Worm (Caenorhabditis elegans) whole organism, mixed stage, embryonic: ENCODE measurements around the gene elo-1.

Source experiments
- M03D4.4 ChIP-seq: sonication (generic microtip); optimal IDR thresholded peaks from 2 replicates; lab custom pipeline; 2017; ENCODE audit warnings: mild to moderate bottlenecking, missing genetic modification characterization, missing compliant biosample characterization
- bed-3 ChIP-seq: fragments of 200-800 bp; sonication (Bioruptor generic); optimal IDR thresholded peaks from 3 replicates; lab custom pipeline; 2018; ENCODE audit warnings: mild to moderate bottlenecking, missing genetic modification characterization, moderate library complexity, missing compliant biosample characterization
- blmp-1 ChIP-seq: fragments of 150-350 bp; optimal IDR thresholded peaks from 2 replicates; lab custom pipeline; 2014; ENCODE audit warnings: missing biosample characterization, missing genetic modification characterization
- ceh-39 ChIP-seq: fragments of 150-350 bp; optimal IDR thresholded peaks from 2 replicates; lab custom pipeline; 2014; ENCODE audit warnings: missing biosample characterization, missing genetic modification characterization
- ceh-43 ChIP-seq: fragments of 200-800 bp; sonication (Bioruptor generic); optimal IDR thresholded peaks from 2 replicates; lab custom pipeline; 2018; ENCODE audit warnings: mild to moderate bottlenecking, missing genetic modification characterization, moderate library complexity, missing compliant biosample characterization
- ceh-83 ChIP-seq: fragments of 200-800 bp; sonication (Bioruptor generic); optimal IDR thresholded peaks from 2 replicates; lab custom pipeline; 2018; ENCODE audit warnings: mild to moderate bottlenecking, missing genetic modification characterization, missing compliant biosample characterization
- ces-1 ChIP-seq: fragments of 150-350 bp; optimal IDR thresholded peaks from 2 replicates; lab custom pipeline; 2014; ENCODE audit warnings: missing biosample characterization, missing genetic modification reagents, missing genetic modification characterization
- cnd-1 ChIP-seq: fragments of 200-800 bp; sonication (Bioruptor generic); optimal IDR thresholded peaks from 2 replicates; lab custom pipeline; 2018; ENCODE audit warnings: mild to moderate bottlenecking, missing genetic modification characterization, missing compliant biosample characterization
- drap-1 ChIP-seq: fragments of 200-800 bp; sonication (Bioruptor generic); optimal IDR thresholded peaks from 3 replicates; lab custom pipeline; 2018; ENCODE audit warnings: mild to moderate bottlenecking, missing genetic modification characterization, missing compliant biosample characterization
- elt-1 ChIP-seq: sonication (generic microtip); optimal IDR thresholded peaks from 2 replicates; lab custom pipeline; 2017; ENCODE audit warnings: missing genetic modification characterization, mild to moderate bottlenecking, missing compliant biosample characterization, antibody characterized with exemption, moderate library complexity, borderline replicate concordance; ENCODE audit not compliant: insufficient read depth
- elt-3 ChIP-seq: fragments of 150-350 bp; optimal IDR thresholded peaks from 2 replicates; lab custom pipeline; 2014; ENCODE audit warnings: missing biosample characterization, missing genetic modification characterization
- flh-1 ChIP-seq: fragments of 200-800 bp; sonication (Bioruptor generic); optimal IDR thresholded peaks from 2 replicates; lab custom pipeline; 2018; ENCODE audit warnings: mild to moderate bottlenecking, missing genetic modification characterization, moderate library complexity, missing compliant biosample characterization
- ham-2 ChIP-seq: fragments of 200-800 bp; sonication (Bioruptor generic); optimal IDR thresholded peaks from 2 replicates; lab custom pipeline; 2018; ENCODE audit warnings: mild to moderate bottlenecking, missing genetic modification characterization, missing compliant biosample characterization
- hlh-1 ChIP-seq: fragments of 150-350 bp; optimal IDR thresholded peaks from 2 replicates; lab custom pipeline; 2014; ENCODE audit warnings: missing biosample characterization, missing genetic modification reagents, missing genetic modification characterization
- lin-13 ChIP-seq: fragments of 150-350 bp; optimal IDR thresholded peaks from 2 replicates; lab custom pipeline; 2014; ENCODE audit warnings: missing biosample characterization, missing genetic modification characterization
- lin-32 ChIP-seq: fragments of 200-800 bp; sonication (Bioruptor generic); optimal IDR thresholded peaks from 2 replicates; lab custom pipeline; 2018; ENCODE audit warnings: mild to moderate bottlenecking, missing genetic modification characterization, missing compliant biosample characterization
- lsy-2 ChIP-seq: fragments of 150-350 bp; optimal IDR thresholded peaks from 2 replicates; lab custom pipeline; 2014; ENCODE audit warnings: missing biosample characterization, missing genetic modification characterization
- mab-5 ChIP-seq: fragments of 150-350 bp; optimal IDR thresholded peaks from 2 replicates; lab custom pipeline; 2014; ENCODE audit warnings: missing biosample characterization, missing genetic modification characterization
- mep-1 ChIP-seq: fragments of 150-350 bp; optimal IDR thresholded peaks from 2 replicates; lab custom pipeline; 2017; ENCODE audit warnings: missing biosample characterization, missing genetic modification reagents, missing genetic modification characterization, inconsistent platforms
- mls-2 ChIP-seq: sonication (generic microtip); optimal IDR thresholded peaks from 2 replicates; lab custom pipeline; 2016; ENCODE audit warnings: mild to moderate bottlenecking, missing genetic modification characterization, moderate library complexity, missing compliant biosample characterization
- nhr-12 ChIP-seq: fragments of 150-350 bp; optimal IDR thresholded peaks from 2 replicates; lab custom pipeline; 2014; ENCODE audit warnings: missing biosample characterization, missing genetic modification characterization
- nhr-2 ChIP-seq: fragments of 150-350 bp; optimal IDR thresholded peaks from 2 replicates; lab custom pipeline; 2014; ENCODE audit warnings: missing biosample characterization, missing genetic modification characterization
- nhr-237 ChIP-seq: fragments of 150-350 bp; optimal IDR thresholded peaks from 2 replicates; lab custom pipeline; 2014; ENCODE audit warnings: missing biosample characterization, missing genetic modification characterization
- nhr-28 ChIP-seq: fragments of 150-350 bp; optimal IDR thresholded peaks from 2 replicates; lab custom pipeline; 2014; ENCODE audit warnings: missing biosample characterization, missing genetic modification characterization
- nhr-76 ChIP-seq: sonication (generic microtip); optimal IDR thresholded peaks from 2 replicates; lab custom pipeline; 2017; ENCODE audit warnings: missing biosample characterization, missing genetic modification characterization
- pha-4 ChIP-seq: fragments of 150-350 bp; optimal IDR thresholded peaks from 2 replicates; lab custom pipeline; 2018; ENCODE audit warnings: missing biosample characterization, missing genetic modification reagents, missing genetic modification characterization
- sem-2 ChIP-seq: fragments of 200-800 bp; sonication (Bioruptor generic); optimal IDR thresholded peaks from 2 replicates; lab custom pipeline; 2018; ENCODE audit warnings: mild to moderate bottlenecking, missing genetic modification characterization, missing compliant biosample characterization
- snpc-4 ChIP-seq: fragments of 150-350 bp; optimal IDR thresholded peaks from 2 replicates; lab custom pipeline; 2014; ENCODE audit warnings: missing biosample characterization, missing genetic modification characterization
- sptf-1 ChIP-seq: sonication (generic microtip); optimal IDR thresholded peaks from 2 replicates; lab custom pipeline; 2017; ENCODE audit warnings: mild to moderate bottlenecking, missing genetic modification characterization, moderate library complexity, missing compliant biosample characterization
- tbx-8 ChIP-seq: fragments of 200-800 bp; sonication (Bioruptor generic); optimal IDR thresholded peaks from 2 replicates; lab custom pipeline; 2018; ENCODE audit warnings: mild to moderate bottlenecking, missing genetic modification characterization, moderate library complexity, missing compliant biosample characterization
- unc-120 ChIP-seq: sonication (generic microtip); optimal IDR thresholded peaks from 2 replicates; lab custom pipeline; 2017; ENCODE audit warnings: missing genetic modification characterization, missing compliant biosample characterization; ENCODE audit not compliant: poor library complexity, severe bottlenecking
- unc-39 ChIP-seq: fragments of 150-350 bp; optimal IDR thresholded peaks from 2 replicates; lab custom pipeline; 2014; ENCODE audit warnings: missing biosample characterization, missing genetic modification characterization
- unc-62 ChIP-seq: fragments of 150-350 bp; optimal IDR thresholded peaks from 2 replicates; lab custom pipeline; 2014; ENCODE audit warnings: missing biosample characterization, missing genetic modification reagents, missing genetic modification characterization
- zip-8 ChIP-seq: fragments of 150-350 bp; optimal IDR thresholded peaks from 2 replicates; lab custom pipeline; 2014; ENCODE audit warnings: missing biosample characterization, missing genetic modification characterization
- ztf-11 ChIP-seq: fragments of 150-350 bp; optimal IDR thresholded peaks from 2 replicates; lab custom pipeline; 2014; ENCODE audit warnings: missing biosample characterization, missing genetic modification characterization

The elo-1 gene

ce11 chrIV:9508612-9509011 lies 17.6 kb upstream of the elo-1 start, which contains the start of gene ethe-1:
Gene ethe-1, minus strand, starts transcription at chrIV:9508761.
- TF ChIP-seq drap-1 (GFP tag; lab: Kevin White, UChicago) (no peak), elt-3 (tag; lab: Kevin White, UChicago) (no peak), snpc-4 (tag; lab: Kevin White, UChicago) (no peak), ham-2 (no peak), pha-4 (tag; lab: Kevin White, UChicago) (no peak), ces-1 (GFP tag; lab: Kevin White, UChicago) (no peak), nhr-2 (tag; lab: Kevin White, UChicago) (no peak), blmp-1 (tag; lab: Kevin White, UChicago) (no peak), lin-32 (no peak), mep-1 (no peak), hlh-1 (tag; lab: Kevin White, UChicago) (no peak), nhr-237 (tag; lab: Kevin White, UChicago) (no peak), tbx-8 (GFP tag; lab: Kevin White, UChicago) (no peak), M03D4.4 (tag; lab: Kevin White, UChicago) (no peak), ceh-83 (GFP tag; lab: Kevin White, UChicago) (no peak), flh-1 (GFP tag; lab: Kevin White, UChicago) (no peak), unc-120 (tag; lab: Kevin White, UChicago) (no peak), ceh-39 (tag; lab: Kevin White, UChicago) (no peak), unc-39 (no peak), ztf-11 (tag; lab: Kevin White, UChicago) (no peak)

- TF ChIP-seq lin-13 (no peak), ham-2 (no peak), mep-1 (no peak), hlh-1 (tag; lab: Kevin White, UChicago) (no peak), bed-3 (GFP tag; lab: Kevin White, UChicago) (no peak), flh-1 (GFP tag; lab: Kevin White, UChicago) (no peak), mab-5 (tag; lab: Kevin White, UChicago) (no peak), lin-32 (no peak), snpc-4 (tag; lab: Kevin White, UChicago) (no peak), lsy-2 (tag; lab: Kevin White, UChicago) (no peak), elt-1 (tag; lab: Kevin White, UChicago) (no peak), ceh-83 (GFP tag; lab: Kevin White, UChicago) (no peak), sem-2 (GFP tag; lab: Kevin White, UChicago) (no peak), unc-120 (tag; lab: Kevin White, UChicago) (no peak), sptf-1 (tag; lab: Kevin White, UChicago) (no peak), unc-39 (no peak), nhr-12 (tag; lab: Kevin White, UChicago) (no peak), nhr-76 (no peak), pha-4 (tag; lab: Kevin White, UChicago) (no peak), nhr-28 (tag; lab: Kevin White, UChicago) (no peak)
Measured at ce11 chrIV:9510439-9510838, 15.7 kb upstream of the elo-1 start, which contains the start of gene C33A12.4. Gene C33A12.4, minus strand, starts transcription at chrIV:9510569.

- TF ChIP-seq lsy-2 (tag; lab: Kevin White, UChicago) (peak; percentile 1), drap-1 (GFP tag; lab: Kevin White, UChicago) (no peak), mep-1 (peak; percentile 18), elt-1 (tag; lab: Kevin White, UChicago) (no peak), bed-3 (GFP tag; lab: Kevin White, UChicago) (no peak), unc-62 (peak; percentile 1), unc-120 (tag; lab: Kevin White, UChicago) (peak; percentile 9), lin-13 (no peak), nhr-76 (no peak), flh-1 (GFP tag; lab: Kevin White, UChicago) (peak; percentile 7), ces-1 (GFP tag; lab: Kevin White, UChicago) (peak; percentile 90), nhr-28 (tag; lab: Kevin White, UChicago) (no peak), nhr-237 (tag; lab: Kevin White, UChicago) (peak; percentile 18), pha-4 (tag; lab: Kevin White, UChicago) (peak; percentile 26), ztf-11 (tag; lab: Kevin White, UChicago) (no peak), cnd-1 (tag; lab: Kevin White, UChicago) (peak; percentile 24), ceh-39 (tag; lab: Kevin White, UChicago) (peak; percentile 20), tbx-8 (GFP tag; lab: Kevin White, UChicago) (no peak), elt-3 (tag; lab: Kevin White, UChicago) (peak; percentile 33), unc-39 (no peak), nhr-12 (tag; lab: Kevin White, UChicago) (no peak), mab-5 (tag; lab: Kevin White, UChicago) (no peak), zip-8 (no peak), M03D4.4 (tag; lab: Kevin White, UChicago) (no peak), blmp-1 (tag; lab: Kevin White, UChicago) (peak; percentile 44), hlh-1 (tag; lab: Kevin White, UChicago) (no peak), sem-2 (GFP tag; lab: Kevin White, UChicago) (no peak), ham-2 (no peak), ceh-83 (GFP tag; lab: Kevin White, UChicago) (no peak), mls-2 (tag; lab: Kevin White, UChicago) (peak; percentile 52), snpc-4 (tag; lab: Kevin White, UChicago) (no peak), ceh-43 (GFP tag; lab: Kevin White, UChicago) (no peak), lin-32 (no peak), nhr-2 (tag; lab: Kevin White, UChicago) (peak; percentile 21), sptf-1 (tag; lab: Kevin White, UChicago) (peak; percentile 23)
Measured at ce11 chrIV:9511221-9511638, 14.9 kb upstream of the elo-1 start.
